Worm (Caenorhabditis elegans): ENCODE results near the gene zip-5.

DNA sequence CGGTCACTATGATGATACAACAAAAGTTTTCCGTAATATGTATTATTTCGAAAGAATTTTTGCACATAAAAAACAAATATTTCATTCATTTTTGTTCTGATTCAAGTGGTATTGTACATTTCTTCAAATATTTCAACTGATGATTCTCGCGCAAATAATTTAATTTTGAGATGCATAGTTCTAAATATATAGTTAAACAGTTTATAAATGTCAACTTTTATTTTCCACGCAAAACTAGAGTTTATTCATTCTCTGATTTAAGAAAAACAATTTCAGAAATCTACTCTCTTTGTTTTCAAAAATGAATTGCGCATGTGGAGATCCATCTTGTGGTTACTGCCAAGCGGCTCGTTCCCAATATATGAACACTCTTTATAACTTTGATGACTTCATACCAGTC lies at the start of gene zip-5:
- TF ChIP-seq elt-1 (tag; optimal IDR thresholded peaks at IDR 0.05), result no peak
- TF ChIP-seq nhr-25 (tag; optimal IDR thresholded peaks at IDR 0.05), result no peak
- TF ChIP-seq lin-39 (tag; optimal IDR thresholded peaks at IDR 0.05), result no peak
- TF ChIP-seq nhr-237 (tag; optimal IDR thresholded peaks at IDR 0.05), result no peak
- TF ChIP-seq ama-1 (optimal IDR thresholded peaks at IDR 0.05), result no peak
- no peak for TF ChIP-seq nhr-23 (tag; optimal IDR thresholded peaks at IDR 0.05)
- no peak for TF ChIP-seq ceh-16 (tag; optimal IDR thresholded peaks at IDR 0.05)
